Worm (Caenorhabditis elegans): ENCODE measurements around the gene F26D11.1.

Gene F26D11.1

ce11 chrV:7980993-7981595, at the start of gene F26D11.1:
Gene F26D11.1 (plus strand): TSS chrV:7981545.
- peak; percentile 82 for TF ChIP-seq madf-6 (GFP tag; IDR thresholded peaks at IDR 0.05)
- TF ChIP-seq madf-8 (GFP tag; conservative IDR thresholded peaks at IDR 0.05): peak; percentile 87
- TF ChIP-seq rcor-1 (GFP tag; IDR thresholded peaks at IDR 0.05): no peak
- no peak for TF ChIP-seq lin-35 (GFP tag; optimal IDR thresholded peaks at IDR 0.05)
- peak; percentile 74 for TF ChIP-seq lsl-1 (GFP tag; optimal IDR thresholded peaks at IDR 0.05)
- peak; percentile 77 for TF ChIP-seq xnd-1 (tag; optimal IDR thresholded peaks at IDR 0.05)

- TF ChIP-seq ccch-3 (GFP tag; optimal IDR thresholded peaks at IDR 0.05): no peak
- TF ChIP-seq C17E4.6 (GFP tag; IDR thresholded peaks at IDR 0.05): no peak
Observed at ce11 chrV:7932998-7933397, 48.3 kb upstream of the F26D11.1 start, which contains the start of gene ncx-10. Gene ncx-10 (minus strand): TSS chrV:7933098.

ce11 chrV:7937152-7937551, 44.2 kb upstream of the F26D11.1 start, which contains the start of gene srsx-3:
Gene srsx-3 (minus strand): TSS chrV:7937252.
- no peak for TF ChIP-seq mes-4 (tag; optimal IDR thresholded peaks at IDR 0.05)
- TF ChIP-seq sptf-2 (GFP tag; optimal IDR thresholded peaks at IDR 0.05): no peak
- no peak for TF ChIP-seq attf-5 (GFP tag; optimal IDR thresholded peaks at IDR 0.05)
- no peak for TF ChIP-seq F22D6.2 (tag; optimal IDR thresholded peaks at IDR 0.05)
- no peak for TF ChIP-seq madf-8 (GFP tag; conservative IDR thresholded peaks at IDR 0.05)
- TF ChIP-seq snpc-4 (GFP tag; optimal IDR thresholded peaks at IDR 0.05): no peak
- TF ChIP-seq snpc-4 (tag; optimal IDR thresholded peaks at IDR 0.05): no peak
- TF ChIP-seq Y53F4B.3 (GFP tag; IDR thresholded peaks at IDR 0.05): no peak
- no peak for TF ChIP-seq ccch-3 (GFP tag; optimal IDR thresholded peaks at IDR 0.05)
- no peak for TF ChIP-seq hrde-1 (tag; optimal IDR thresholded peaks at IDR 0.05; ENCODE audit: borderline replicate concordance)
- no peak for TF ChIP-seq ceh-58 (GFP tag; IDR thresholded peaks at IDR 0.05)
- TF ChIP-seq mcd-1 (GFP tag; IDR thresholded peaks at IDR 0.05): no peak
- TF ChIP-seq ceh-100 (GFP tag; IDR thresholded peaks at IDR 0.05): no peak
- no peak for TF ChIP-seq ceh-40 (GFP tag; IDR thresholded peaks at IDR 0.05)
- TF ChIP-seq pha-4 (tag; optimal IDR thresholded peaks at IDR 0.05): no peak
- TF ChIP-seq ets-4 (GFP tag; optimal IDR thresholded peaks at IDR 0.05): no peak

ce11 chrV:7940299-7940698, 41.0 kb upstream of the F26D11.1 start, which contains the start of gene srt-53:
Gene srt-53 (minus strand): TSS chrV:7940399.
- no peak for TF ChIP-seq B0336.3 (GFP tag; IDR thresholded peaks at IDR 0.05)
- TF ChIP-seq dpff-1 (tag; optimal IDR thresholded peaks at IDR 0.05): no peak

ce11 chrV:7943568-7943967, 37.8 kb upstream of the F26D11.1 start, which contains the start of gene Y97E10B.1:
Gene Y97E10B.1 (plus strand): TSS chrV:7943868.
- TF ChIP-seq aptf-2 (GFP tag; conservative IDR thresholded peaks at IDR 0.05): no peak
- TF ChIP-seq hmg-20 (GFP tag; IDR thresholded peaks at IDR 0.05): no peak
- TF ChIP-seq hsf-1 (GFP tag; IDR thresholded peaks at IDR 0.05): no peak
- TF ChIP-seq sptf-2 (GFP tag; optimal IDR thresholded peaks at IDR 0.05): no peak
- no peak for TF ChIP-seq B0019.2 (GFP tag; conservative IDR thresholded peaks at IDR 0.05)
- no peak for TF ChIP-seq repo-1 (tag; optimal IDR thresholded peaks at IDR 0.05)
- TF ChIP-seq unc-130 (GFP tag; optimal IDR thresholded peaks at IDR 0.05): no peak
- no peak for TF ChIP-seq hlh-12 (tag; optimal IDR thresholded peaks at IDR 0.05)
- TF ChIP-seq attf-3 (GFP tag; conservative IDR thresholded peaks at IDR 0.05): no peak
- TF ChIP-seq ztf-18 (tag; optimal IDR thresholded peaks at IDR 0.05): no peak

All from whole organism, young adult.